Fruit fly (Drosophila melanogaster): Measurements from ENCODE around the gene CG46435.

Gene CG46435

dm6 chr3L:19590422-19590821 is 45.5 kb downstream of the CG46435 start, which contains the start of gene CG14100 (continued):
- peak; percentile 49; the same call in 1 of the 3 replicates for TF ChIP-seq CG34224 (GFP tag; IDR thresholded peaks at IDR 0.05; ENCODE audit: partially characterized antibody)
- no peak for TF ChIP-seq CG7963 (GFP tag; IDR thresholded peaks at IDR 0.05; ENCODE audit: partially characterized antibody)
- TF ChIP-seq Dref (GFP tag; IDR thresholded peaks at IDR 0.05) = peak; percentile 69
- peak; percentile 100 for TF ChIP-seq CG2712 (tag; optimal IDR thresholded peaks at IDR 0.05)
- peak; percentile 100 for TF ChIP-seq seq (GFP tag; IDR thresholded peaks at IDR 0.05)
- TF ChIP-seq Optix (GFP tag; IDR thresholded peaks at IDR 0.05) = peak; percentile 100
- peak; percentile 100 for TF ChIP-seq repo (GFP tag; optimal IDR thresholded peaks at IDR 0.05)
- TF ChIP-seq klu (GFP tag; IDR thresholded peaks at IDR 0.05) = peak; percentile 100
- peak; percentile 100 for TF ChIP-seq ash1 (GFP tag; optimal IDR thresholded peaks at IDR 0.05)
- peak; percentile 100 for TF ChIP-seq chif (GFP tag; optimal IDR thresholded peaks at IDR 0.05)
- TF ChIP-seq Max (GFP tag; optimal IDR thresholded peaks at IDR 0.05) = peak; percentile 100
- peak; percentile 100 for TF ChIP-seq vvl (GFP tag; IDR thresholded peaks at IDR 0.05)
- TF ChIP-seq CG7556 (GFP tag; optimal IDR thresholded peaks at IDR 0.05) = peak; percentile 100
- TF ChIP-seq cas (GFP tag; IDR thresholded peaks at IDR 0.05) = peak; percentile 100
- TF ChIP-seq Doc2 (GFP tag; IDR thresholded peaks at IDR 0.05) = peak; percentile 100
- peak; percentile 100 for TF ChIP-seq CG8290 (GFP tag; optimal IDR thresholded peaks at IDR 0.05)
- peak; percentile 100 for TF ChIP-seq CG8290 (tag; optimal IDR thresholded peaks at IDR 0.05)
- peak; percentile 100 for TF ChIP-seq pb (GFP tag; optimal IDR thresholded peaks at IDR 0.05)
- peak; percentile 100 for TF ChIP-seq ro (GFP tag; IDR thresholded peaks at IDR 0.05)
- peak; percentile 100 for TF ChIP-seq NC2β (GFP tag; optimal IDR thresholded peaks at IDR 0.05)
- peak; percentile 100 for TF ChIP-seq CG12071 (GFP tag; optimal IDR thresholded peaks at IDR 0.05)
- no peak for TF ChIP-seq hb (GFP tag; IDR thresholded peaks at IDR 0.05; ENCODE audit: partially characterized antibody)
- peak; percentile 100 for TF ChIP-seq Hr51 (GFP tag; optimal IDR thresholded peaks at IDR 0.05)
- peak; percentile 100 for TF ChIP-seq ranshi (GFP tag; IDR thresholded peaks at IDR 0.05)
- peak; percentile 100 for TF ChIP-seq CG12769 (tag; optimal IDR thresholded peaks at IDR 0.05)
- peak; percentile 98 for TF ChIP-seq pros (GFP tag; optimal IDR thresholded peaks at IDR 0.05)
- peak; percentile 100 for TF ChIP-seq CG3838 (GFP tag; optimal IDR thresholded peaks at IDR 0.05)
- peak; percentile 100 for TF ChIP-seq Gsc (GFP tag; IDR thresholded peaks at IDR 0.05)
- peak; percentile 100 for TF ChIP-seq pnt (GFP tag; optimal IDR thresholded peaks at IDR 0.05)
- TF ChIP-seq CG6791 (GFP tag; IDR thresholded peaks at IDR 0.05; ENCODE audit: partially characterized antibody) = peak; percentile 38; the same call in 1 of the 3 replicates
- TF ChIP-seq sens-2 (GFP tag; IDR thresholded peaks at IDR 0.05) = peak; percentile 100
- TF ChIP-seq fd64A (GFP tag; optimal IDR thresholded peaks at IDR 0.05) = peak; percentile 100
- TF ChIP-seq CG7928 (GFP tag; optimal IDR thresholded peaks at IDR 0.05) = peak; percentile 96
- TF ChIP-seq ssp (GFP tag; IDR thresholded peaks at IDR 0.05) = peak; percentile 99
- TF ChIP-seq esg (GFP tag; conservative IDR thresholded peaks at IDR 0.05) = peak; percentile 100
- TF ChIP-seq CG8924 (tag; optimal IDR thresholded peaks at IDR 0.05) = peak; percentile 100
- peak; percentile 100 for TF ChIP-seq dmrt99B (tag; optimal IDR thresholded peaks at IDR 0.05)
- TF ChIP-seq Dfd (GFP tag; optimal IDR thresholded peaks at IDR 0.05) = peak in 1 of 2 experiments; percentile 94
- TF ChIP-seq Blimp-1 (GFP tag; optimal IDR thresholded peaks at IDR 0.05) = peak; percentile 100
- peak; percentile 100 for TF ChIP-seq Atf3 (GFP tag; optimal IDR thresholded peaks at IDR 0.05)
- TF ChIP-seq fu2 (GFP tag; optimal IDR thresholded peaks at IDR 0.05) = peak; percentile 100
- TF ChIP-seq Drgx (GFP tag; IDR thresholded peaks at IDR 0.05) = peak; percentile 100
- peak; percentile 100 for TF ChIP-seq caup (GFP tag; optimal IDR thresholded peaks at IDR 0.05; ENCODE audit: severe bottlenecking)
- TF ChIP-seq CG7745 (tag; optimal IDR thresholded peaks at IDR 0.05) = peak; percentile 99
- TF ChIP-seq CG16815 (GFP tag; optimal IDR thresholded peaks at IDR 0.05) = peak; percentile 100
- peak; percentile 97 for TF ChIP-seq Nf-YC (tag; optimal IDR thresholded peaks at IDR 0.05)
- TF ChIP-seq btn (GFP tag; optimal IDR thresholded peaks at IDR 0.05) = peak; percentile 100
- TF ChIP-seq h (optimal IDR thresholded peaks at IDR 0.05) = no peak
- peak; percentile 97 for TF ChIP-seq trem (tag; optimal IDR thresholded peaks at IDR 0.05)
- peak; percentile 100 for TF ChIP-seq CG18599 (GFP tag; optimal IDR thresholded peaks at IDR 0.05)
- peak; percentile 100 for TF ChIP-seq dpn (GFP tag; optimal IDR thresholded peaks at IDR 0.05)

All from whole organism, embryonic.